Fruit fly (Drosophila melanogaster) Kc167 (cell line): ENCODE results near the gene CG8034.

Experiments
- Myc ChIP-seq: fragments of >200 bp; optimal IDR thresholded peaks from 2 replicates; lab custom pipeline; 2017; ENCODE audit warnings: missing external identifiers
- Sin3A ChIP-seq: fragments of >200 bp; optimal IDR thresholded peaks from 2 replicates; lab custom pipeline; 2018; ENCODE audit warnings: missing external identifiers
- h ChIP-seq: fragments of >200 bp; optimal IDR thresholded peaks from 3 replicates; lab custom pipeline; 2018; ENCODE audit warnings: missing external identifiers
- insv ChIP-seq: fragments of >200 bp; optimal IDR thresholded peaks from 3 replicates; lab custom pipeline; 2018; ENCODE audit warnings: missing external identifiers
- psq ChIP-seq: fragments of >200 bp; optimal IDR thresholded peaks from 2 replicates; lab custom pipeline; 2017; ENCODE audit warnings: missing external identifiers
- ttk ChIP-seq: sonication (Bioruptor generic); optimal IDR thresholded peaks from 2 replicates; lab custom pipeline; 2017; ENCODE audit warnings: missing external identifiers

DNA sequence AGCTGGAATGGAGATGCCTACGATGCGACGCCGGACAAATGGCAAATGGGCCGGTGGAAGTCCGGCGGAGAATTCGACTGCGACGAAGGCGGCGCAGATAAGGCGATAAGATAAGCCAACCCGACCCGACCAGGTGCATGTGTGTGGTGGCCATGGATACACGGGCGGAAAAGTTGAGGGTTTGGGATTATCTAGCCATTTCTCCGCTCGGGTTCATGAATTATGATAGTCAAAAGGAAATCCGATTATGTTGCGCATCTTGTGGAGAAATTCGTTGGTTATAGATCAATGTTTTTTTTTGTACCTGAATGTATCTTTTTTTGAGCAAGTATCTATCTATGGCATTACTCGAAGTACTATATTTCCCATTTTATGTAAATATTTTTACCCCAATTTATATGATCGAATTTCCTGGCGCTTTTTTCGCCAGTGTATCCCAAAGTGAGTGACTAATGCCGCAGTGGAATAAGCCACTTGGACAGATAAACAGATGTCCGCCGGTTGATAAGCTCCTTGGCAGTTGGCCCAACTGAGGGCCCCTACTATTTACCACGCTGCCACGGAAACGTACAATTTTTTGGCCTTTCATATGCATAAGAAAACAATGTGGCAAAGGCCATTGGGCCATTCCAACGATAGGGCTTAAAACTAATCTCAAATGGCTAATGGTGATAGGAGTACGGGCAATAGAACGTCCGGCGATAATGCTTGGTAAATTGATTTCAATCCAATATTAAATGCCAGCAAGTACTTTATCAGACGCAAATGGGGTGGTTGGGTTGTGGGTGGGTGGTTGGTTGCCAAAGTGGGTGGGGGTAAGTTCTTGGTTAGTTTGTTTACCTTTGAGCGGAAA, 50.5 kb downstream of the CG8034 start, which contains the start of gene CG7992:
- TF ChIP-seq h (lab: Kevin White, UChicago) (no peak), psq (lab: Kevin White, UChicago) (no peak), insv (lab: Kevin White, UChicago) (no peak), Myc (lab: Kevin White, UChicago) (no peak), ttk (lab: Kevin White, UChicago) (no peak), Sin3A (lab: Kevin White, UChicago) (no peak)
